Fruit fly (Drosophila melanogaster) whole organism, embryonic: ENCODE data around the gene Jhbp12.

Experiments used
- Antp ChIP-seq: fragments of 200-800 bp; sonication (Bioruptor generic); optimal IDR thresholded peaks from 3 replicates; lab custom pipeline; 2016; ENCODE audit warnings: missing biosample characterization, missing genetic modification characterization
- B-H1 ChIP-seq: fragments of 200-800 bp; sonication (Bioruptor generic); IDR thresholded peaks from 3 replicates; pipeline ENCODE4 v1.3.6; 2022; ENCODE audit warnings: missing biosample characterization, missing genetic modification characterization
- CG10543 ChIP-seq: fragments of 200-800 bp; sonication (Bioruptor generic); optimal IDR thresholded peaks from 3 replicates; lab custom pipeline; 2017; ENCODE audit warnings: missing biosample characterization, mild to moderate bottlenecking, missing genetic modification characterization, moderate library complexity
- CG12155 ChIP-seq: fragments of 200-800 bp; sonication (Bioruptor generic); optimal IDR thresholded peaks from 3 replicates; lab custom pipeline; 2016; ENCODE audit warnings: missing biosample characterization, missing genetic modification characterization
- CG12236 ChIP-seq: fragments of 200-800 bp; sonication (Bioruptor generic); optimal IDR thresholded peaks from 2 replicates; lab custom pipeline; 2016; ENCODE audit warnings: missing biosample characterization, missing genetic modification characterization
- CG1647 ChIP-seq: fragments of 200-800 bp; sonication (Bioruptor generic); optimal IDR thresholded peaks from 3 replicates; lab custom pipeline; 2016; ENCODE audit warnings: missing biosample characterization, missing genetic modification characterization
- CG16863 ChIP-seq: fragments of 200-800 bp; sonication (Bioruptor generic); optimal IDR thresholded peaks from 3 replicates; lab custom pipeline; 2016; ENCODE audit warnings: missing biosample characterization, missing genetic modification characterization
- CG17186 ChIP-seq: fragments of 200-800 bp; sonication (Bioruptor generic); optimal IDR thresholded peaks from 3 replicates; lab custom pipeline; 2017; ENCODE audit warnings: missing biosample characterization, missing genetic modification reagents, missing genetic modification characterization
- CG17612 ChIP-seq: fragments of 200-800 bp; sonication (Bioruptor generic); IDR thresholded peaks from 2 replicates; pipeline ENCODE4 v1.3.6; 2022; ENCODE audit warnings: missing biosample characterization, missing genetic modification characterization
- CG1832 ChIP-seq: fragments of 200-800 bp; sonication (Bioruptor generic); optimal IDR thresholded peaks from 2 replicates; lab custom pipeline; 2017; ENCODE audit warnings: missing biosample characterization, mild to moderate bottlenecking, missing genetic modification characterization, inconsistent platforms
- CG18476 ChIP-seq: fragments of 200-800 bp; sonication (Bioruptor generic); optimal IDR thresholded peaks from 2 replicates; lab custom pipeline; 2016; ENCODE audit warnings: missing biosample characterization, mild to moderate bottlenecking, missing genetic modification characterization
- CG2129 ChIP-seq: fragments of 200-800 bp; sonication (Bioruptor generic); IDR thresholded peaks from 2 replicates; pipeline ENCODE4 v1.3.6; 2022; ENCODE audit warnings: missing biosample characterization, missing genetic modification characterization; ENCODE audit not compliant: partially characterized antibody
- CG2712 ChIP-seq: fragments of 200-800 bp; optimal IDR thresholded peaks from 3 replicates; lab custom pipeline; 2019; ENCODE audit warnings: missing biosample characterization, mild to moderate bottlenecking, missing genetic modification characterization, moderate library complexity
- CG2875 ChIP-seq: fragments of 200-800 bp; sonication (Bioruptor generic); optimal IDR thresholded peaks from 2 replicates; lab custom pipeline; 2017; ENCODE audit warnings: missing biosample characterization, mild to moderate bottlenecking, missing genetic modification characterization, missing genetic modification reagents
- CG3847 ChIP-seq: fragments of 200-800 bp; sonication (Bioruptor generic); IDR thresholded peaks from 2 replicates; pipeline ENCODE4 v1.3.6; 2022; ENCODE audit warnings: missing biosample characterization, missing genetic modification characterization
- CG42726 ChIP-seq: fragments of 200-800 bp; sonication (Bioruptor generic); IDR thresholded peaks from 2 replicates; pipeline ENCODE4 v1.3.6; 2022; ENCODE audit warnings: missing biosample characterization, missing genetic modification characterization; ENCODE audit not compliant: partially characterized antibody
- CG4328 ChIP-seq: fragments of 200-800 bp; sonication (Bioruptor generic); optimal IDR thresholded peaks from 3 replicates; lab custom pipeline; 2017; ENCODE audit warnings: missing biosample characterization, missing genetic modification reagents, missing genetic modification characterization
- CG5180 ChIP-seq: fragments of 200-800 bp; sonication (Bioruptor generic); optimal IDR thresholded peaks from 3 replicates; lab custom pipeline; 2017; ENCODE audit warnings: missing biosample characterization, missing genetic modification characterization, mild to moderate bottlenecking, moderate library complexity, missing genetic modification reagents
- CG6689 ChIP-seq: fragments of 200-800 bp; sonication (Bioruptor generic); IDR thresholded peaks from 2 replicates; pipeline ENCODE4 v1.3.6; 2022; ENCODE audit warnings: missing biosample characterization, missing genetic modification characterization
- CG7963 ChIP-seq: fragments of 200-800 bp; sonication (Bioruptor generic); IDR thresholded peaks from 3 replicates; pipeline ENCODE4 v1.3.6; 2022; ENCODE audit warnings: missing biosample characterization, missing genetic modification characterization; ENCODE audit not compliant: partially characterized antibody
- CG9817 ChIP-seq: fragments of 200-800 bp; sonication (Bioruptor generic); optimal IDR thresholded peaks from 2 replicates; lab custom pipeline; 2018; ENCODE audit warnings: missing biosample characterization, mild to moderate bottlenecking, missing genetic modification characterization, moderate library complexity
- CG9932 ChIP-seq: fragments of 200-800 bp; sonication (Bioruptor generic); IDR thresholded peaks from 2 replicates; pipeline ENCODE4 v1.3.6; 2022; ENCODE audit warnings: missing biosample characterization, missing genetic modification characterization
- Chrac-16 ChIP-seq: fragments of 200-800 bp; sonication (Bioruptor generic); optimal IDR thresholded peaks from 3 replicates; lab custom pipeline; 2016; ENCODE audit warnings: missing biosample characterization, missing genetic modification characterization
- D19B ChIP-seq: fragments of 200-800 bp; sonication (Bioruptor generic); optimal IDR thresholded peaks from 2 replicates; lab custom pipeline; 2017; ENCODE audit warnings: missing biosample characterization, mild to moderate bottlenecking, missing genetic modification characterization
- Dbx ChIP-seq: fragments of 200-800 bp; sonication (Bioruptor generic); IDR thresholded peaks from 3 replicates; pipeline ENCODE4 v1.3.6; 2022; ENCODE audit warnings: missing biosample characterization, missing genetic modification characterization
- Dp ChIP-seq: fragments of 200-800 bp; sonication (Bioruptor generic); optimal IDR thresholded peaks from 2 replicates; lab custom pipeline; 2018; ENCODE audit warnings: missing biosample characterization, mild to moderate bottlenecking, missing genetic modification characterization, moderate library complexity
- Eip74EF ChIP-seq, 2 experiments: fragments of 200-800 bp in 1 of 2; fragments of >200 bp in 1 of 2; sonication (Bioruptor generic) in 1 of 2; optimal IDR thresholded peaks; 2 replicates each; lab custom pipeline; 2017 to 2019; ENCODE audit warnings: missing biosample characterization in 2 of 2, missing genetic modification characterization in 2 of 2, mild to moderate bottlenecking in 1 of 2, moderate library complexity in 1 of 2
- H2.0 ChIP-seq: fragments of 200-800 bp; sonication (Bioruptor generic); IDR thresholded peaks from 2 replicates; pipeline ENCODE4 v1.3.6; 2022; ENCODE audit warnings: missing biosample characterization, missing genetic modification characterization
- Hmx ChIP-seq: fragments of 200-800 bp; sonication (Bioruptor generic); optimal IDR thresholded peaks from 2 replicates; lab custom pipeline; 2016; ENCODE audit warnings: missing biosample characterization, missing genetic modification characterization
- Six4 ChIP-seq: fragments of 200-800 bp; sonication (Bioruptor generic); optimal IDR thresholded peaks from 2 replicates; lab custom pipeline; 2016; ENCODE audit warnings: missing biosample characterization, missing genetic modification characterization
- caup ChIP-seq: fragments of 200-800 bp; sonication (Bioruptor generic); optimal IDR thresholded peaks from 3 replicates; lab custom pipeline; 2017; ENCODE audit warnings: missing biosample characterization, mild to moderate bottlenecking, missing genetic modification characterization, moderate library complexity; ENCODE audit not compliant: severe bottlenecking
- cg ChIP-seq: fragments of 200-800 bp; sonication (Bioruptor generic); optimal IDR thresholded peaks from 3 replicates; lab custom pipeline; 2019; ENCODE audit warnings: missing biosample characterization, mild to moderate bottlenecking, missing genetic modification characterization, moderate library complexity
- chm ChIP-seq: fragments of 200-800 bp; sonication (Bioruptor generic); IDR thresholded peaks from 2 replicates; pipeline ENCODE4 v1.3.6; 2022; ENCODE audit warnings: missing biosample characterization, missing genetic modification characterization
- dm ChIP-seq: fragments of 200-800 bp; sonication (Bioruptor generic); optimal IDR thresholded peaks from 3 replicates; lab custom pipeline; 2016; ENCODE audit warnings: missing biosample characterization, missing genetic modification characterization
- dpn ChIP-seq, 2 experiments: fragments of 200-800 bp; sonication (Bioruptor generic); optimal IDR thresholded peaks; 3 replicates each; lab custom pipeline; 2016; ENCODE audit warnings: missing biosample characterization in 2 of 2, missing genetic modification characterization in 2 of 2
- exex ChIP-seq: fragments of 200-800 bp; sonication (Bioruptor generic); optimal IDR thresholded peaks from 4 replicates; lab custom pipeline; 2018; ENCODE audit warnings: missing biosample characterization, mild to moderate bottlenecking, missing genetic modification characterization, moderate library complexity
- insv ChIP-seq, 2 experiments: fragments of 200-800 bp; sonication (Bioruptor generic); optimal IDR thresholded peaks; 3 replicates each; lab custom pipeline; 2016 to 2018; ENCODE audit warnings: missing biosample characterization in 2 of 2, missing genetic modification characterization in 2 of 2
- lmd ChIP-seq: fragments of 200-800 bp; sonication (Bioruptor generic); IDR thresholded peaks from 2 replicates; pipeline ENCODE4 v1.3.6; 2022; ENCODE audit warnings: missing biosample characterization, missing genetic modification characterization
- mam ChIP-seq: fragments of 200-800 bp; sonication (Bioruptor generic); optimal IDR thresholded peaks from 3 replicates; lab custom pipeline; 2016; ENCODE audit warnings: missing biosample characterization, missing genetic modification characterization
- mld ChIP-seq: fragments of 200-800 bp; sonication (Bioruptor generic); IDR thresholded peaks from 3 replicates; pipeline ENCODE4 v1.3.6; 2022; ENCODE audit warnings: missing biosample characterization, missing genetic modification characterization; ENCODE audit not compliant: partially characterized antibody
- peb ChIP-seq: fragments of 200-800 bp; sonication (Bioruptor generic); IDR thresholded peaks from 2 replicates; pipeline ENCODE4 v1.3.6; 2022; ENCODE audit warnings: missing biosample characterization, missing genetic modification characterization
- pita ChIP-seq: fragments of 200-800 bp; sonication (Bioruptor generic); optimal IDR thresholded peaks from 2 replicates; lab custom pipeline; 2017; ENCODE audit warnings: missing biosample characterization, mild to moderate bottlenecking, missing genetic modification characterization
- run ChIP-seq: fragments of 200-800 bp; sonication (Bioruptor generic); optimal IDR thresholded peaks from 3 replicates; lab custom pipeline; 2018; ENCODE audit warnings: missing biosample characterization, mild to moderate bottlenecking, missing genetic modification characterization
- seq ChIP-seq: fragments of 200-800 bp; sonication (Bioruptor generic); IDR thresholded peaks from 2 replicates; pipeline ENCODE4 v1.3.6; 2022; ENCODE audit warnings: missing biosample characterization, missing genetic modification characterization
- slp2 ChIP-seq: fragments of 200-800 bp; sonication (Bioruptor generic); optimal IDR thresholded peaks from 2 replicates; lab custom pipeline; 2016; ENCODE audit warnings: missing biosample characterization, missing genetic modification characterization
- trh ChIP-seq: fragments of 200-800 bp; sonication (Bioruptor generic); optimal IDR thresholded peaks from 2 replicates; lab custom pipeline; 2016; ENCODE audit warnings: missing biosample characterization, missing genetic modification characterization
- twi ChIP-seq: fragments of 200-800 bp; optimal IDR thresholded peaks from 2 replicates; lab custom pipeline; 2019; ENCODE audit warnings: missing biosample characterization, mild to moderate bottlenecking, missing genetic modification characterization, moderate library complexity
- tx ChIP-seq: fragments of 200-800 bp; sonication (Bioruptor generic); optimal IDR thresholded peaks from 2 replicates; lab custom pipeline; 2016; ENCODE audit warnings: missing biosample characterization, missing genetic modification characterization
- wek ChIP-seq: fragments of 200-800 bp; sonication (Bioruptor generic); optimal IDR thresholded peaks from 3 replicates; lab custom pipeline; 2018; ENCODE audit warnings: missing biosample characterization, mild to moderate bottlenecking, missing genetic modification characterization, moderate library complexity
- zfh2 ChIP-seq: fragments of 200-800 bp; sonication (Bioruptor generic); optimal IDR thresholded peaks from 2 replicates; lab custom pipeline; 2016; ENCODE audit warnings: missing biosample characterization, missing genetic modification characterization

The Jhbp12 gene

dm6 chr3R:24572540-24573043, 48.0 kb downstream of the Jhbp12 start (continued):
- TF ChIP-seq CG6689 (GFP tag; lab: Robert Waterston, UW) (peak; percentile 97), slp2 (GFP tag; lab: Kevin White, UChicago) (peak; percentile 93), pita (GFP tag; lab: Kevin White, UChicago) (no peak), mld (GFP tag; lab: Robert Waterston, UW) (no peak), Chrac-16 (peak; percentile 96), seq (GFP tag; lab: Robert Waterston, UW) (peak; percentile 99), B-H1 (GFP tag; lab: Robert Waterston, UW) (peak; percentile 98), H2.0 (GFP tag; lab: Robert Waterston, UW) (peak; percentile 98), run (peak; percentile 97), CG17186 (GFP tag; lab: Kevin White, UChicago) (peak; percentile 60), cg (peak; percentile 67), trh (peak; percentile 91), CG1832 (no peak), CG4328 (GFP tag; lab: Kevin White, UChicago) (peak; percentile 97), dm (peak; percentile 87), Eip74EF (GFP tag; optimal IDR thresholded peaks at IDR 0.05; lab: Kevin White, UChicago) (peak in 1 of 2 experiments; percentile 98), CG42726 (GFP tag; lab: Robert Waterston, UW) (no peak), CG18476 (GFP tag; lab: Kevin White, UChicago) (peak; percentile 97), dpn (GFP tag; optimal IDR thresholded peaks at IDR 0.05; lab: Kevin White, UChicago) (peak; percentile 97 to 98), CG1647 (GFP tag; lab: Kevin White, UChicago) (peak; percentile 97), chm (GFP tag; lab: Robert Waterston, UW) (peak; percentile 99), Dbx (GFP tag; lab: Robert Waterston, UW) (peak; percentile 99), CG5180 (GFP tag; lab: Kevin White, UChicago) (peak; percentile 91), CG2129 (GFP tag; lab: Robert Waterston, UW) (no peak), CG7963 (GFP tag; lab: Robert Waterston, UW) (no peak), lmd (GFP tag; lab: Robert Waterston, UW) (peak; percentile 98), exex (tag; lab: Kevin White, UChicago) (peak; percentile 92), insv (GFP tag; optimal IDR thresholded peaks at IDR 0.05; lab: Kevin White, UChicago) (peak in 1 of 2 experiments; percentile 72), zfh2 (GFP tag; lab: Kevin White, UChicago) (peak; percentile 94), Hmx (GFP tag; lab: Kevin White, UChicago) (peak; percentile 92), D19B (GFP tag; lab: Kevin White, UChicago) (peak; percentile 91), CG12155 (peak; percentile 95), CG9932 (peak; percentile 99), CG16863 (GFP tag; lab: Kevin White, UChicago) (peak; percentile 95), CG10543 (GFP tag; lab: Kevin White, UChicago) (peak; percentile 98), peb (peak; percentile 94), CG17612 (peak; percentile 94; the same call in 1 of the 2 replicates), Six4 (GFP tag; lab: Kevin White, UChicago) (peak; percentile 96), CG2712 (tag; lab: Kevin White, UChicago) (peak; percentile 97), caup (GFP tag; lab: Kevin White, UChicago) (peak; percentile 99), Dp (GFP tag; lab: Kevin White, UChicago) (peak; percentile 34), CG12236 (GFP tag; lab: Kevin White, UChicago) (peak; percentile 84), tx (peak; percentile 94), wek (GFP tag; lab: Kevin White, UChicago) (peak; percentile 78), twi (peak; percentile 89), CG9817 (peak; percentile 96), CG2875 (peak; percentile 96), mam (GFP tag; lab: Kevin White, UChicago) (peak; percentile 97), CG3847 (peak; percentile 98), Antp (GFP tag; lab: Kevin White, UChicago) (peak; percentile 94)
